Worm (Caenorhabditis elegans) whole organism, young adult: ENCODE results near the gene Y55F3BR.1.

ENCODE experiments used
- B0035.1 ChIP-seq: sonication (generic microtip); optimal IDR thresholded peaks from 2 replicates; lab custom pipeline; 2016; ENCODE audit warnings: missing genetic modification characterization, mild to moderate bottlenecking, missing compliant biosample characterization, missing genotype, missing genetic modification reagents
- B0336.3 ChIP-seq: fragments of 200-800 bp; sonication (Bioruptor generic); IDR thresholded peaks from 2 replicates; pipeline ENCODE4 v1.3.6; 2022; ENCODE audit warnings: missing genetic modification characterization, missing compliant biosample characterization
- F10E7.11 ChIP-seq: sonication (generic microtip); optimal IDR thresholded peaks from 2 replicates; lab custom pipeline; 2017; ENCODE audit warnings: mild to moderate bottlenecking, missing genetic modification characterization, moderate library complexity, missing compliant biosample characterization
- F33H1.4 ChIP-seq: fragments of 200-800 bp; sonication (Bioruptor generic); IDR thresholded peaks from 2 replicates; pipeline ENCODE4 v1.3.6; 2022; ENCODE audit warnings: missing genetic modification reagents, missing genetic modification characterization, missing compliant biosample characterization
- F49E8.2 ChIP-seq: sonication (generic microtip); optimal IDR thresholded peaks from 3 replicates; lab custom pipeline; 2017; ENCODE audit warnings: missing genetic modification characterization, mild to moderate bottlenecking, missing compliant biosample characterization, antibody characterized with exemption, moderate library complexity; ENCODE audit not compliant: insufficient read depth
- F55B11.4 ChIP-seq: sonication (generic microtip); optimal IDR thresholded peaks from 2 replicates; lab custom pipeline; 2016; ENCODE audit warnings: missing compliant biosample characterization, missing genetic modification characterization, borderline replicate concordance; ENCODE audit not compliant: insufficient read depth
- K12H6.12 ChIP-seq: fragments of 200-800 bp; sonication (Bioruptor generic); optimal IDR thresholded peaks from 2 replicates; lab custom pipeline; 2018; ENCODE audit warnings: mild to moderate bottlenecking, missing genetic modification characterization, missing compliant biosample characterization
- T26A5.8 ChIP-seq: sonication (generic microtip); optimal IDR thresholded peaks from 2 replicates; lab custom pipeline; 2016; ENCODE audit warnings: missing genetic modification characterization, missing compliant biosample characterization
- akir-1 ChIP-seq: fragments of 200-800 bp; sonication (Bioruptor generic); optimal IDR thresholded peaks from 2 replicates; lab custom pipeline; 2018; ENCODE audit warnings: mild to moderate bottlenecking, missing genetic modification characterization, moderate library complexity, missing compliant biosample characterization
- ama-1 ChIP-seq, 3 experiments: fragments of 150-350 bp in 1 of 3; sonication (generic microtip) in 2 of 3; optimal IDR thresholded peaks; 2 replicates each; lab custom pipeline; 2014 to 2018; ENCODE audit warnings: missing biosample characterization in 2 of 3, missing genetic modification characterization in 2 of 3, missing genetic modification reagents in 2 of 3
- aptf-2 ChIP-seq: fragments of 200-800 bp; sonication (Bioruptor generic); conservative IDR thresholded peaks from 2 replicates; pipeline ENCODE4 v1.3.6; 2022; ENCODE audit warnings: missing genetic modification reagents, missing genetic modification characterization, missing compliant biosample characterization
- aptf-3 ChIP-seq: fragments of 200-800 bp; sonication (Bioruptor generic); IDR thresholded peaks from 2 replicates; pipeline ENCODE4 v1.3.6; 2022; ENCODE audit warnings: missing genetic modification characterization, missing compliant biosample characterization
- atf-7 ChIP-seq: sonication (generic microtip); optimal IDR thresholded peaks from 2 replicates; lab custom pipeline; 2017; ENCODE audit warnings: mild to moderate bottlenecking, missing genetic modification characterization, missing compliant biosample characterization
- attf-3 ChIP-seq: fragments of 200-800 bp; sonication (Bioruptor generic); conservative IDR thresholded peaks from 2 replicates; pipeline ENCODE4 v1.3.6; 2022; ENCODE audit warnings: missing genetic modification reagents, missing genetic modification characterization, missing compliant biosample characterization
- attf-5 ChIP-seq: fragments of 200-800 bp; sonication (Bioruptor generic); optimal IDR thresholded peaks from 2 replicates; lab custom pipeline; 2018; ENCODE audit warnings: mild to moderate bottlenecking, missing genetic modification characterization, missing compliant biosample characterization
- bed-1 ChIP-seq: fragments of 200-800 bp; sonication (Bioruptor generic); IDR thresholded peaks from 2 replicates; pipeline ENCODE4 v1.3.6; 2022; ENCODE audit warnings: missing genetic modification reagents, missing genetic modification characterization, missing compliant biosample characterization
- bed-2 ChIP-seq: fragments of 200-800 bp; sonication (Bioruptor generic); IDR thresholded peaks from 2 replicates; pipeline ENCODE4 v1.3.6; 2022; ENCODE audit warnings: missing genetic modification reagents, missing genetic modification characterization, missing compliant biosample characterization
- cebp-1 ChIP-seq, 2 experiments: fragments of 200-800 bp in 1 of 2; sonication (Bioruptor generic) in 1 of 2; sonication (generic microtip) in 1 of 2; IDR thresholded peaks in 1 of 2; optimal IDR thresholded peaks in 1 of 2; 2 replicates each; pipeline versions ENCODE4 v1.3.6 to Lab custom; 2017 to 2022; ENCODE audit warnings: missing compliant biosample characterization in 2 of 2, missing genetic modification characterization in 2 of 2, mild to moderate bottlenecking in 1 of 2, missing genetic modification reagents in 1 of 2, moderate library complexity in 1 of 2
- ceh-27 ChIP-seq: fragments of 200-800 bp; sonication (Bioruptor generic); optimal IDR thresholded peaks from 2 replicates; lab custom pipeline; 2018; ENCODE audit warnings: mild to moderate bottlenecking, missing genetic modification characterization, moderate library complexity, missing compliant biosample characterization
- ceh-40 ChIP-seq: fragments of 200-800 bp; sonication (Bioruptor generic); IDR thresholded peaks from 2 replicates; pipeline ENCODE4 v1.3.6; 2022; ENCODE audit warnings: missing genetic modification characterization, missing compliant biosample characterization
- ceh-91 ChIP-seq: fragments of 200-800 bp; sonication (Bioruptor generic); IDR thresholded peaks from 2 replicates; pipeline ENCODE4 v1.3.6; 2022; ENCODE audit warnings: missing genetic modification reagents, missing genetic modification characterization, missing compliant biosample characterization
- die-1 ChIP-seq: sonication (generic microtip); optimal IDR thresholded peaks from 2 replicates; lab custom pipeline; 2016; ENCODE audit warnings: missing genotype, mild to moderate bottlenecking, missing genetic modification characterization, missing compliant biosample characterization
- egl-18 ChIP-seq: fragments of 200-800 bp; sonication (Bioruptor generic); IDR thresholded peaks from 2 replicates; pipeline ENCODE4 v1.3.6; 2022; ENCODE audit warnings: missing genetic modification reagents, missing genetic modification characterization, missing compliant biosample characterization
- egl-44 ChIP-seq: fragments of 200-800 bp; sonication (Bioruptor generic); IDR thresholded peaks from 2 replicates; pipeline ENCODE4 v1.3.6; 2022; ENCODE audit warnings: missing genetic modification reagents, missing genetic modification characterization, missing compliant biosample characterization
- ekl-4 ChIP-seq: fragments of 200-800 bp; sonication (Bioruptor generic); IDR thresholded peaks from 2 replicates; pipeline ENCODE4 v1.3.6; 2022; ENCODE audit warnings: missing genetic modification reagents, missing genetic modification characterization, missing compliant biosample characterization
- ets-4 ChIP-seq: fragments of 200-800 bp; sonication (Bioruptor generic); optimal IDR thresholded peaks from 2 replicates; lab custom pipeline; 2018; ENCODE audit warnings: mild to moderate bottlenecking, missing genetic modification characterization, missing compliant biosample characterization
- hmg-20 ChIP-seq: fragments of 200-800 bp; sonication (Bioruptor generic); IDR thresholded peaks from 2 replicates; pipeline ENCODE4 v1.3.6; 2022; ENCODE audit warnings: missing genetic modification reagents, missing genetic modification characterization, missing compliant biosample characterization
- hrde-1 ChIP-seq: sonication (generic microtip); optimal IDR thresholded peaks from 2 replicates; lab custom pipeline; 2016; ENCODE audit warnings: missing genetic modification characterization, mild to moderate bottlenecking, missing compliant biosample characterization, moderate library complexity, missing genotype, missing genetic modification reagents, borderline replicate concordance
- hsf-1 ChIP-seq: fragments of 200-800 bp; sonication (Bioruptor generic); IDR thresholded peaks from 2 replicates; pipeline ENCODE4 v1.3.6; 2022; ENCODE audit warnings: missing genetic modification reagents, missing genetic modification characterization, missing compliant biosample characterization
- let-607 ChIP-seq, 2 experiments: fragments of 200-800 bp in 1 of 2; sonication (Bioruptor generic) in 1 of 2; sonication (generic microtip) in 1 of 2; optimal IDR thresholded peaks; 2 replicates each; lab custom pipeline; 2016 to 2018; ENCODE audit warnings: mild to moderate bottlenecking in 2 of 2, missing compliant biosample characterization in 2 of 2, missing genetic modification characterization in 2 of 2, moderate library complexity in 2 of 2, missing genotype in 1 of 2
- lir-1 ChIP-seq: fragments of 200-800 bp; sonication (Bioruptor generic); conservative IDR thresholded peaks from 2 replicates; pipeline ENCODE4 v1.3.6; 2022; ENCODE audit warnings: missing genetic modification reagents, missing genetic modification characterization, missing compliant biosample characterization
- lsl-1 ChIP-seq: fragments of 200-800 bp; sonication (Bioruptor generic); optimal IDR thresholded peaks from 2 replicates; lab custom pipeline; 2018; ENCODE audit warnings: mild to moderate bottlenecking, missing genetic modification characterization, moderate library complexity, missing compliant biosample characterization
- lsy-27 ChIP-seq: sonication (generic microtip); optimal IDR thresholded peaks from 2 replicates; lab custom pipeline; 2017; ENCODE audit warnings: missing genetic modification characterization, mild to moderate bottlenecking, missing compliant biosample characterization, antibody characterized with exemption, missing genotype, borderline replicate concordance; ENCODE audit not compliant: insufficient read depth
- mes-4 ChIP-seq: sonication (generic microtip); optimal IDR thresholded peaks from 2 replicates; lab custom pipeline; 2016; ENCODE audit warnings: missing genotype, missing genetic modification characterization, missing compliant biosample characterization
- nfya-2 ChIP-seq: fragments of 200-800 bp; sonication (Bioruptor generic); IDR thresholded peaks from 2 replicates; pipeline ENCODE4 v1.3.6; 2022; ENCODE audit warnings: missing genetic modification reagents, missing genetic modification characterization, missing compliant biosample characterization
- nfyb-1 ChIP-seq: fragments of 200-800 bp; sonication (Bioruptor generic); IDR thresholded peaks from 2 replicates; pipeline ENCODE4 v1.3.6; 2022; ENCODE audit warnings: missing genetic modification reagents, missing genetic modification characterization, missing compliant biosample characterization
- nhr-179 ChIP-seq: sonication (generic microtip); optimal IDR thresholded peaks from 2 replicates; lab custom pipeline; 2016; ENCODE audit warnings: mild to moderate bottlenecking, missing genetic modification characterization, missing compliant biosample characterization
- nhr-80 ChIP-seq: sonication (generic microtip); optimal IDR thresholded peaks from 2 replicates; lab custom pipeline; 2016; ENCODE audit warnings: missing genetic modification characterization, missing compliant biosample characterization
- pbrm-1 ChIP-seq: fragments of 200-800 bp; sonication (Bioruptor generic); IDR thresholded peaks from 2 replicates; pipeline ENCODE4 v1.3.6; 2022; ENCODE audit warnings: missing genetic modification reagents, missing genetic modification characterization, missing compliant biosample characterization
- rpc-1 ChIP-seq, 2 experiments: fragments of 150-350 bp in 1 of 2; sonication (generic microtip) in 1 of 2; optimal IDR thresholded peaks; 2 replicates each; lab custom pipeline; 2014 to 2018; ENCODE audit warnings: missing biosample characterization in 1 of 2, missing genetic modification characterization in 1 of 2, missing genetic modification reagents in 1 of 2, missing genotype in 1 of 2
- snpc-3.4 ChIP-seq: sonication (generic microtip); optimal IDR thresholded peaks from 2 replicates; lab custom pipeline; 2017; ENCODE audit warnings: missing genetic modification characterization, mild to moderate bottlenecking, missing compliant biosample characterization, antibody characterized with exemption, moderate library complexity, missing genotype, missing genetic modification reagents
- tbp1 ChIP-seq: fragments of 200-800 bp; sonication (Bioruptor generic); optimal IDR thresholded peaks from 2 replicates; lab custom pipeline; 2018; ENCODE audit warnings: mild to moderate bottlenecking, missing genetic modification characterization, missing compliant biosample characterization
- zim-3 ChIP-seq: sonication (generic microtip); optimal IDR thresholded peaks from 2 replicates; lab custom pipeline; 2017; ENCODE audit warnings: mild to moderate bottlenecking, missing genetic modification characterization, moderate library complexity, missing compliant biosample characterization
- ztf-18 ChIP-seq: sonication (generic microtip); optimal IDR thresholded peaks from 2 replicates; lab custom pipeline; 2016; ENCODE audit warnings: missing genotype, mild to moderate bottlenecking, missing genetic modification characterization, missing compliant biosample characterization
- ztf-28 ChIP-seq: fragments of 200-800 bp; sonication (Bioruptor generic); IDR thresholded peaks from 2 replicates; pipeline ENCODE4 v1.3.6; 2022; ENCODE audit warnings: missing genetic modification reagents, missing genetic modification characterization, missing compliant biosample characterization
- ztf-3 ChIP-seq: fragments of 200-800 bp; sonication (Bioruptor generic); optimal IDR thresholded peaks from 2 replicates; lab custom pipeline; 2018; ENCODE audit warnings: mild to moderate bottlenecking, missing genetic modification characterization, missing compliant biosample characterization

Gene Y55F3BR.1

DNA sequence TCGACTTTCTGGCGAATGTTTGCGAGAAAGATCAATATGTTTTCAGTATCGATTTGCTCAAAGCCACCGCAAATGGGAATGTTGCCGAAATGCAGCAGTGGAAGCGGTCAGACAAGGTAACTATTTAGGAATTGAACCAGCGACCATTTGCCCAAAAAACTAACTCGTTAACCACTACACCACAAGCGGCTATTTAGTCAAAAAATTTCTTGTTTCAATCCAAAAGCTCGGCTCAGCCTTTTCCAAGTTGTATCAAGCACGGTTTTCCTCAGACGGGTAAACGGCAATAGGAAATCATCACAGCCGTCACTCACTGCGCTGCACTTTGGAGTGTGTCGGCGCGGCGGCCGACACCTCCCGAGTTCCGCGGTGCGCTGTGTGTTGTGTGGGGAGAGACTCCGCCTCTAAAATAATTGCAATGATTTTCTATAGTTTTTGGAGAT is 7.7 kb upstream of the Y55F3BR.1 start (continued):
- TF ChIP-seq nfyb-1 (GFP tag; lab: Robert Waterston, UW): peak; percentile 88
- peak; percentile 72 for TF ChIP-seq ets-4 (GFP tag; lab: Kevin White, UChicago)
- TF ChIP-seq nhr-80: peak; percentile 50
- no peak for TF ChIP-seq aptf-3
- peak; percentile 91 for TF ChIP-seq ekl-4 (GFP tag; lab: Robert Waterston, UW)
- peak; percentile 58 for TF ChIP-seq ztf-3 (GFP tag; lab: Kevin White, UChicago)
- peak; percentile 97 for TF ChIP-seq F49E8.2
- peak; percentile 49 for TF ChIP-seq mes-4
- TF ChIP-seq T26A5.8 (tag; lab: Kevin White, UChicago): peak; percentile 66
- peak; percentile 83 for TF ChIP-seq lir-1 (GFP tag; lab: Robert Waterston, UW)
- TF ChIP-seq lsy-27 (tag; lab: Kevin White, UChicago): peak; percentile 91
- peak; percentile 38 for TF ChIP-seq zim-3 (tag; lab: Kevin White, UChicago)
- no peak for TF ChIP-seq nfya-2 (GFP tag; lab: Robert Waterston, UW)
- TF ChIP-seq K12H6.12 (tag; lab: Kevin White, UChicago): peak; percentile 18
- TF ChIP-seq B0336.3 (GFP tag; lab: Robert Waterston, UW): peak; percentile 98
- TF ChIP-seq let-607 (tag; optimal IDR thresholded peaks at IDR 0.05; lab: Kevin White, UChicago): peak; percentile 28 to 54
- peak; percentile 40 for TF ChIP-seq cebp-1 (GFP tag; IDR thresholded peaks at IDR 0.05; lab: Robert Waterston, UW)
- peak; percentile 48 for TF ChIP-seq cebp-1 (tag; optimal IDR thresholded peaks at IDR 0.05; lab: Kevin White, UChicago)
- peak; percentile 85 for TF ChIP-seq lsl-1 (GFP tag; lab: Kevin White, UChicago)
- TF ChIP-seq ceh-27 (GFP tag; lab: Kevin White, UChicago): peak; percentile 66
- TF ChIP-seq akir-1 (GFP tag; lab: Kevin White, UChicago): no peak
- TF ChIP-seq F33H1.4: peak; percentile 81
- peak; percentile 67; the same call in 1 of the 2 replicates for TF ChIP-seq hmg-20
- peak; percentile 66 for TF ChIP-seq attf-5 (GFP tag; lab: Kevin White, UChicago)
- peak; percentile 72; the same call in 1 of the 2 replicates for TF ChIP-seq egl-44 (GFP tag; lab: Robert Waterston, UW)
- TF ChIP-seq rpc-1 (optimal IDR thresholded peaks at IDR 0.05; lab: Kevin White, UChicago): peak; percentile 51
- peak; percentile 74 for TF ChIP-seq rpc-1 (tag; optimal IDR thresholded peaks at IDR 0.05; lab: Kevin White, UChicago)
- 0 out of 2 replicates have a peak, but pooled peaks have one; percentile 44 for TF ChIP-seq bed-1
- peak; percentile 98 for TF ChIP-seq snpc-3.4
- peak; percentile 56 for TF ChIP-seq atf-7 (tag; lab: Kevin White, UChicago)
- TF ChIP-seq hsf-1: peak; percentile 73; the same call in 1 of the 2 replicates
- TF ChIP-seq pbrm-1: peak; percentile 99
- peak; percentile 80 for TF ChIP-seq die-1 (tag; lab: Kevin White, UChicago)
- peak; percentile 95 for TF ChIP-seq ztf-28 (GFP tag; lab: Robert Waterston, UW)
- TF ChIP-seq aptf-2 (GFP tag; lab: Robert Waterston, UW): no peak
- TF ChIP-seq attf-3 (GFP tag; lab: Robert Waterston, UW): peak; percentile 76
- TF ChIP-seq ama-1 (optimal IDR thresholded peaks at IDR 0.05; lab: Kevin White, UChicago): peak; percentile 97
- TF ChIP-seq ama-1 (GFP tag; optimal IDR thresholded peaks at IDR 0.05; lab: Kevin White, UChicago): peak; percentile 27 to 60
- TF ChIP-seq F55B11.4: no peak
- TF ChIP-seq F10E7.11 (tag; lab: Kevin White, UChicago): no peak
- no peak for TF ChIP-seq egl-18 (GFP tag; lab: Robert Waterston, UW)
- peak; percentile 84 for TF ChIP-seq tbp1
- TF ChIP-seq bed-2 (GFP tag; lab: Robert Waterston, UW): peak; percentile 60; the same call in 1 of the 2 replicates
- TF ChIP-seq ztf-18 (tag; lab: Kevin White, UChicago): peak; percentile 62
- TF ChIP-seq ceh-91 (GFP tag; lab: Robert Waterston, UW): peak; percentile 59
- TF ChIP-seq ceh-40: no peak
- no peak for TF ChIP-seq nhr-179 (tag; lab: Kevin White, UChicago)
- peak; percentile 64 for TF ChIP-seq B0035.1 (tag; lab: Kevin White, UChicago)
- peak; percentile 85 for TF ChIP-seq hrde-1 (tag; lab: Kevin White, UChicago)
